Fruit fly (Drosophila melanogaster): Measurements from ENCODE around the gene Pp1-13C.

dm6 chrX:15313829-15314324 lies 47.0 kb downstream of the Pp1-13C start:
- TF ChIP-seq toe (GFP tag; optimal IDR thresholded peaks at IDR 0.05) (peak; percentile 31), Hr96 (GFP tag; optimal IDR thresholded peaks at IDR 0.05) (peak; percentile 19), CG1620 (GFP tag; optimal IDR thresholded peaks at IDR 0.05) (peak; percentile 46), CG5204 (GFP tag; optimal IDR thresholded peaks at IDR 0.05) (peak; percentile 43), CG11617 (GFP tag; optimal IDR thresholded peaks at IDR 0.05) (peak; percentile 90), CG14711 (tag; optimal IDR thresholded peaks at IDR 0.05) (peak; percentile 83), cnc (optimal IDR thresholded peaks at IDR 0.05) (no peak), kay (GFP tag; ENCODE audit: borderline replicate concordance) (no peak)
